Fruit fly (Drosophila melanogaster): ENCODE results near the gene Rsph1.

DNA sequence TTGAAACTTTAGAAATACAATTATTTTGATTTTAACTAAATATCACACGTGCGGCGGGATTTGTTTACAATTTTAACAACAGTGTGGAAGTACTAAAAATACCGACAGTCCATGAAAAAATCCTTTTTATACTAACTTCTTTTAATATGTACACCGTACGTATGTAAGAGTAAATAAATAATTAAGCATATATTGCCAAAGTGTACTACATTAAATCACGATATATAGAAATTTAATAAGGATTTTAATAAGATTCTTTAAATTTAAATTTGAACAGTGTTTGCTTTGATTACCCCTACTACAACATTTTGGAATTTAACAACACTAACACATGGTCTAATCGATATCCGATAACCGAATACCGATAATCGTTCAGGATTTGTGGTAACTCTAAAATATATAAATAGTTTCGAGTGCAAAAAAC, 39.0 kb downstream of the Rsph1 start, which contains the start of the genes Ski6 and CG16812:
- TF ChIP-seq usp (GFP tag; optimal IDR thresholded peaks at IDR 0.05), result no peak
- no peak for TF ChIP-seq pan (optimal IDR thresholded peaks at IDR 0.05)
- TF ChIP-seq psq (optimal IDR thresholded peaks at IDR 0.05), result no peak
- TF ChIP-seq CG8478 (optimal IDR thresholded peaks at IDR 0.05), result no peak
- no peak for TF ChIP-seq Dll (optimal IDR thresholded peaks at IDR 0.05)
- TF ChIP-seq EcR (GFP tag; optimal IDR thresholded peaks at IDR 0.05), result no peak

Measured in whole organism.